Fruit fly (Drosophila melanogaster) whole organism, embryonic: ENCODE results near the gene CG34462.

Experiments
- CG10654 ChIP-seq: fragments of 200-800 bp; sonication (Bioruptor generic); optimal IDR thresholded peaks from 2 replicates; lab custom pipeline; 2016; ENCODE audit warnings: missing biosample characterization, missing genetic modification characterization
- CG11456 ChIP-seq: fragments of 200-800 bp; sonication (Bioruptor generic); IDR thresholded peaks from 3 replicates; pipeline ENCODE4 v1.3.6; 2022; ENCODE audit warnings: missing biosample characterization, missing genetic modification characterization
- CG12104 ChIP-seq: fragments of 200-800 bp; sonication (Bioruptor generic); optimal IDR thresholded peaks from 3 replicates; lab custom pipeline; 2016; ENCODE audit warnings: missing biosample characterization, missing genetic modification characterization
- CG13296 ChIP-seq: fragments of 200-800 bp; sonication (Bioruptor generic); optimal IDR thresholded peaks from 3 replicates; lab custom pipeline; 2018; ENCODE audit warnings: missing biosample characterization, mild to moderate bottlenecking, missing genetic modification characterization
- CG14014 ChIP-seq: fragments of 200-800 bp; sonication (Bioruptor generic); IDR thresholded peaks from 2 replicates; pipeline ENCODE4 v1.3.6; 2022; ENCODE audit warnings: missing biosample characterization, missing genetic modification characterization
- CG15073 ChIP-seq: fragments of 200-800 bp; sonication (Bioruptor generic); optimal IDR thresholded peaks from 2 replicates; lab custom pipeline; 2016; ENCODE audit warnings: missing biosample characterization, missing genetic modification characterization
- CG16779 ChIP-seq: fragments of 200-800 bp; sonication (Bioruptor generic); IDR thresholded peaks from 2 replicates; pipeline ENCODE4 v1.3.6; 2022; ENCODE audit warnings: missing biosample characterization, missing genetic modification characterization
- CG17612 ChIP-seq: fragments of 200-800 bp; sonication (Bioruptor generic); IDR thresholded peaks from 2 replicates; pipeline ENCODE4 v1.3.6; 2022; ENCODE audit warnings: missing biosample characterization, missing genetic modification characterization
- CG2116 ChIP-seq: fragments of 200-800 bp; sonication (Bioruptor generic); optimal IDR thresholded peaks from 3 replicates; lab custom pipeline; 2018; ENCODE audit warnings: missing biosample characterization, mild to moderate bottlenecking, missing genetic modification characterization
- CG2202 ChIP-seq: fragments of 200-800 bp; sonication (Bioruptor generic); optimal IDR thresholded peaks from 2 replicates; lab custom pipeline; 2018; ENCODE audit warnings: missing biosample characterization, mild to moderate bottlenecking, missing genetic modification characterization
- CG4424 ChIP-seq: fragments of 200-800 bp; sonication (Bioruptor generic); optimal IDR thresholded peaks from 3 replicates; lab custom pipeline; 2016; ENCODE audit warnings: missing biosample characterization, missing genetic modification characterization
- CG4820 ChIP-seq: fragments of 200-800 bp; sonication (Bioruptor generic); optimal IDR thresholded peaks from 3 replicates; lab custom pipeline; 2016; ENCODE audit warnings: missing biosample characterization, missing genetic modification characterization
- CG7786 ChIP-seq: fragments of 200-800 bp; sonication (Bioruptor generic); optimal IDR thresholded peaks from 2 replicates; lab custom pipeline; 2016; ENCODE audit warnings: missing biosample characterization, missing genetic modification characterization
- CG8290 ChIP-seq, 3 experiments: fragments of 200-800 bp; sonication (Bioruptor generic); optimal IDR thresholded peaks; 2 replicates each; lab custom pipeline; 2016 to 2019; ENCODE audit warnings: missing biosample characterization in 3 of 3, missing genetic modification characterization in 3 of 3, mild to moderate bottlenecking in 2 of 3, moderate library complexity in 1 of 3
- CG8359 ChIP-seq: fragments of 200-800 bp; sonication (Bioruptor generic); optimal IDR thresholded peaks from 2 replicates; lab custom pipeline; 2017; ENCODE audit warnings: missing biosample characterization, mild to moderate bottlenecking, missing genetic modification characterization, borderline replicate concordance
- CkIIα-i1 ChIP-seq: fragments of 200-800 bp; sonication (Bioruptor generic); IDR thresholded peaks from 2 replicates; pipeline ENCODE4 v1.3.6; 2022; ENCODE audit warnings: missing biosample characterization, missing genetic modification characterization
- D ChIP-seq, 2 experiments: fragments of 200-800 bp in 1 of 2; fragments of >200 bp in 1 of 2; sonication (Bioruptor generic) in 1 of 2; optimal IDR thresholded peaks; 2 replicates in 1 of 2; 3 replicates in 1 of 2; lab custom pipeline; 2017; ENCODE audit warnings: mild to moderate bottlenecking in 1 of 2, missing biosample characterization in 1 of 2, missing genetic modification characterization in 1 of 2, missing genetic modification reagents in 1 of 2
- ERR ChIP-seq: fragments of 200-800 bp; sonication (Bioruptor generic); optimal IDR thresholded peaks from 2 replicates; lab custom pipeline; 2016; ENCODE audit warnings: missing biosample characterization, missing genetic modification characterization
- Mes4 ChIP-seq: fragments of 200-800 bp; sonication (Bioruptor generic); optimal IDR thresholded peaks from 2 replicates; lab custom pipeline; 2016; ENCODE audit warnings: missing biosample characterization, missing genetic modification characterization
- Oli ChIP-seq: fragments of 200-800 bp; sonication (Bioruptor generic); optimal IDR thresholded peaks from 2 replicates; lab custom pipeline; 2018; ENCODE audit warnings: missing biosample characterization, mild to moderate bottlenecking, missing genetic modification characterization, moderate library complexity
- Poxn ChIP-seq: fragments of 200-800 bp; sonication (Bioruptor generic); IDR thresholded peaks from 2 replicates; pipeline ENCODE4 v1.3.6; 2022; ENCODE audit warnings: missing biosample characterization, missing genetic modification characterization
- bab2 ChIP-seq: fragments of 200-800 bp; sonication (Bioruptor generic); optimal IDR thresholded peaks from 2 replicates; lab custom pipeline; 2016; ENCODE audit warnings: missing biosample characterization, missing genetic modification characterization
- br ChIP-seq: fragments of >200 bp; optimal IDR thresholded peaks from 2 replicates; lab custom pipeline; 2017
- cas ChIP-seq: fragments of 200-800 bp; sonication (Bioruptor generic); IDR thresholded peaks from 2 replicates; pipeline ENCODE4 v1.3.6; 2022; ENCODE audit warnings: missing biosample characterization, missing genetic modification characterization
- chm ChIP-seq: fragments of 200-800 bp; sonication (Bioruptor generic); IDR thresholded peaks from 2 replicates; pipeline ENCODE4 v1.3.6; 2022; ENCODE audit warnings: missing biosample characterization, missing genetic modification characterization
- danr ChIP-seq: fragments of 200-800 bp; sonication (Bioruptor generic); IDR thresholded peaks from 2 replicates; pipeline ENCODE4 v1.3.6; 2022; ENCODE audit warnings: missing biosample characterization, missing genetic modification characterization
- dm ChIP-seq: fragments of 200-800 bp; sonication (Bioruptor generic); optimal IDR thresholded peaks from 3 replicates; lab custom pipeline; 2016; ENCODE audit warnings: missing biosample characterization, missing genetic modification characterization
- fd64A ChIP-seq: fragments of 200-800 bp; sonication (Bioruptor generic); optimal IDR thresholded peaks from 3 replicates; lab custom pipeline; 2018; ENCODE audit warnings: missing biosample characterization, mild to moderate bottlenecking, missing genetic modification characterization
- gcm2 ChIP-seq: fragments of 200-800 bp; sonication (Bioruptor generic); optimal IDR thresholded peaks from 2 replicates; lab custom pipeline; 2016; ENCODE audit warnings: missing biosample characterization, missing genetic modification characterization
- gem ChIP-seq: fragments of 200-800 bp; sonication (Bioruptor generic); optimal IDR thresholded peaks from 2 replicates; lab custom pipeline; 2019; ENCODE audit warnings: missing biosample characterization, mild to moderate bottlenecking, missing genetic modification characterization, moderate library complexity
- grn ChIP-seq: fragments of 200-800 bp; sonication (Bioruptor generic); optimal IDR thresholded peaks from 3 replicates; lab custom pipeline; 2017; ENCODE audit warnings: missing biosample characterization, missing genetic modification characterization
- gsb ChIP-seq: fragments of 200-800 bp; sonication (Bioruptor generic); IDR thresholded peaks from 2 replicates; pipeline ENCODE4 v1.3.6; 2022; ENCODE audit warnings: missing biosample characterization, missing genetic modification characterization
- ham ChIP-seq: fragments of 200-800 bp; sonication (Bioruptor generic); IDR thresholded peaks from 2 replicates; pipeline ENCODE4 v1.3.6; 2022; ENCODE audit warnings: missing biosample characterization, missing genetic modification characterization
- ken ChIP-seq: fragments of 200-800 bp; sonication (Bioruptor generic); IDR thresholded peaks from 3 replicates; pipeline ENCODE4 v1.3.6; 2022; ENCODE audit warnings: missing biosample characterization, missing genetic modification characterization
- lilli ChIP-seq: fragments of 200-800 bp; sonication (Bioruptor generic); optimal IDR thresholded peaks from 3 replicates; lab custom pipeline; 2016; ENCODE audit warnings: missing biosample characterization, missing genetic modification characterization
- mirr ChIP-seq: fragments of 200-800 bp; sonication (Bioruptor generic); optimal IDR thresholded peaks from 3 replicates; lab custom pipeline; 2018; ENCODE audit warnings: missing biosample characterization, mild to moderate bottlenecking, missing genetic modification characterization
- nerfin-2 ChIP-seq: fragments of 200-800 bp; sonication (Bioruptor generic); IDR thresholded peaks from 2 replicates; pipeline ENCODE4 v1.3.6; 2022; ENCODE audit warnings: missing biosample characterization, missing genetic modification characterization; ENCODE audit not compliant: partially characterized antibody
- p53 ChIP-seq: fragments of 200-800 bp; sonication (Bioruptor generic); optimal IDR thresholded peaks from 2 replicates; lab custom pipeline; 2016; ENCODE audit warnings: missing biosample characterization, missing genetic modification characterization
- pnt ChIP-seq: fragments of 200-800 bp; sonication (Bioruptor generic); optimal IDR thresholded peaks from 3 replicates; lab custom pipeline; 2016; ENCODE audit warnings: missing biosample characterization, missing genetic modification characterization
- rib ChIP-seq: fragments of 200-800 bp; sonication (Bioruptor generic); IDR thresholded peaks from 2 replicates; pipeline ENCODE4 v1.3.6; 2022; ENCODE audit warnings: missing biosample characterization, missing genetic modification characterization
- salm ChIP-seq: fragments of 200-800 bp; sonication (Bioruptor generic); optimal IDR thresholded peaks from 2 replicates; lab custom pipeline; 2018; ENCODE audit warnings: missing biosample characterization, mild to moderate bottlenecking, missing genetic modification characterization
- sc ChIP-seq, 3 experiments: fragments of >200 bp in 2 of 3; fragments of 200-800 bp in 1 of 3; sonication (Bioruptor generic) in 1 of 3; optimal IDR thresholded peaks; 2 replicates in 2 of 3; 3 replicates in 1 of 3; lab custom pipeline; 2017; ENCODE audit warnings: mild to moderate bottlenecking in 1 of 3, missing biosample characterization in 1 of 3, missing genetic modification characterization in 1 of 3, missing genetic modification reagents in 1 of 3
- sens ChIP-seq: fragments of 200-800 bp; sonication (Bioruptor generic); peaks from one replicate; lab custom pipeline; 2016; ENCODE audit warnings: missing biosample characterization, missing genetic modification characterization
- slp2 ChIP-seq: fragments of 200-800 bp; sonication (Bioruptor generic); optimal IDR thresholded peaks from 2 replicates; lab custom pipeline; 2016; ENCODE audit warnings: missing biosample characterization, missing genetic modification characterization
- so ChIP-seq: fragments of 200-800 bp; sonication (Bioruptor generic); IDR thresholded peaks from 3 replicates; pipeline ENCODE4 v1.3.6; 2022; ENCODE audit warnings: missing biosample characterization, missing genetic modification characterization
- tll ChIP-seq, 2 experiments: fragments of 200-800 bp in 1 of 2; fragments of >200 bp in 1 of 2; sonication (Bioruptor generic) in 1 of 2; optimal IDR thresholded peaks; 2 replicates each; lab custom pipeline; 2017 to 2019; ENCODE audit warnings: missing biosample characterization in 2 of 2, missing genetic modification characterization in 2 of 2, mild to moderate bottlenecking in 1 of 2, moderate library complexity in 1 of 2
- trh ChIP-seq: fragments of 200-800 bp; sonication (Bioruptor generic); optimal IDR thresholded peaks from 2 replicates; lab custom pipeline; 2016; ENCODE audit warnings: missing biosample characterization, missing genetic modification characterization
- wor ChIP-seq: fragments of 200-800 bp; sonication (Bioruptor generic); IDR thresholded peaks from 2 replicates; pipeline ENCODE4 v1.3.6; 2022; ENCODE audit warnings: missing biosample characterization, missing genetic modification characterization

Gene CG34462

dm6 chr3L:8299224-8300130, 28.9 kb upstream of the CG34462 start, which contains the start of the genes Arl5 and CG13671 (continued):
- TF ChIP-seq gcm2 (GFP tag; lab: Kevin White, UChicago) (peak; percentile 47), CG8290 (GFP tag; optimal IDR thresholded peaks at IDR 0.05; lab: Kevin White, UChicago) (peak; percentile 86), CG8290 (tag; optimal IDR thresholded peaks at IDR 0.05; lab: Kevin White, UChicago) (peak in 1 of 2 experiments; percentile 28), wor (GFP tag; lab: Robert Waterston, UW) (peak; percentile 44; the same call in 1 of the 2 replicates), bab2 (GFP tag; lab: Kevin White, UChicago) (peak; percentile 60), ERR (peak; percentile 13), CG12104 (peak; percentile 39), sc (optimal IDR thresholded peaks at IDR 0.05; lab: Kevin White, UChicago) (no peak), sc (GFP tag; optimal IDR thresholded peaks at IDR 0.05; lab: Kevin White, UChicago) (peak; percentile 61), so (GFP tag; lab: Robert Waterston, UW) (peak; percentile 59; the same call in 1 of the 3 replicates), salm (peak; percentile 25), CG14014 (GFP tag; lab: Robert Waterston, UW) (peak; percentile 76), danr (GFP tag; lab: Robert Waterston, UW) (no peak; the same call in 1 of the 2 replicates), CG10654 (peak; percentile 80), ken (GFP tag; lab: Robert Waterston, UW) (peak; percentile 83), CG17612 (GFP tag; lab: Robert Waterston, UW) (0 out of 2 replicates have a peak, but pooled peaks have one; percentile 33), CG8359 (no peak), nerfin-2 (GFP tag; lab: Robert Waterston, UW) (no peak; the same call in 1 of the 2 replicates), CG11456 (GFP tag; lab: Robert Waterston, UW) (peak; percentile 88), br (lab: Kevin White, UChicago) (no peak), CG4820 (peak; percentile 81), CkIIα-i1 (GFP tag; lab: Robert Waterston, UW) (no peak), CG15073 (GFP tag; lab: Kevin White, UChicago) (peak; percentile 23), tll (GFP tag; optimal IDR thresholded peaks at IDR 0.05; lab: Kevin White, UChicago) (peak in 1 of 2 experiments; percentile 35), Oli (tag; lab: Kevin White, UChicago) (peak; percentile 46), D (optimal IDR thresholded peaks at IDR 0.05; lab: Kevin White, UChicago) (no peak), D (GFP tag; optimal IDR thresholded peaks at IDR 0.05; lab: Kevin White, UChicago) (peak; percentile 65), CG16779 (GFP tag; lab: Robert Waterston, UW) (no peak), sens (GFP tag; lab: Kevin White, UChicago) (peak; percentile 95), CG13296 (GFP tag; lab: Kevin White, UChicago) (peak; percentile 66), p53 (no peak), trh (GFP tag; lab: Kevin White, UChicago) (peak; percentile 64), rib (peak; percentile 34; the same call in 1 of the 2 replicates), dm (GFP tag; lab: Kevin White, UChicago) (no peak), CG2202 (tag; lab: Kevin White, UChicago) (peak; percentile 68), ham (no peak), fd64A (GFP tag; lab: Kevin White, UChicago) (no peak), cas (0 out of 2 replicates have a peak, but pooled peaks have one; percentile 55), pnt (GFP tag; lab: Kevin White, UChicago) (peak; percentile 43), CG2116 (GFP tag; lab: Kevin White, UChicago) (peak; percentile 86), CG7786 (GFP tag; lab: Kevin White, UChicago) (peak; percentile 27), chm (peak; percentile 64), Poxn (GFP tag; lab: Robert Waterston, UW) (no peak), slp2 (GFP tag; lab: Kevin White, UChicago) (no peak), lilli (GFP tag; lab: Kevin White, UChicago) (peak; percentile 85), CG4424 (GFP tag; lab: Kevin White, UChicago) (peak; percentile 83), Mes4 (GFP tag; lab: Kevin White, UChicago) (peak; percentile 15), gem (tag; lab: Kevin White, UChicago) (peak; percentile 88), mirr (peak; percentile 27), gsb (GFP tag; lab: Robert Waterston, UW) (no peak), grn (GFP tag; lab: Kevin White, UChicago) (peak; percentile 40)
